Fruit fly (Drosophila melanogaster): ENCODE results near the gene Sf3a1.
A peak's percentile ranks its signal among the peaks of the same experiment; 100 is the strongest.

The Sf3a1 gene

dm6 chr3R:16991781-16992180 is 10.4 kb downstream of the Sf3a1 start, which contains the start of gene EMC2B (continued):
- TF ChIP-seq dmrt99B (tag; optimal IDR thresholded peaks at IDR 0.05), result peak; percentile 38
- TF ChIP-seq ems (GFP tag; optimal IDR thresholded peaks at IDR 0.05), result no peak
- TF ChIP-seq Abd-B (GFP tag; optimal IDR thresholded peaks at IDR 0.05), result peak; percentile 62
- no peak for TF ChIP-seq Aef1 (GFP tag; IDR thresholded peaks at IDR 0.05)
- TF ChIP-seq dpn (GFP tag; optimal IDR thresholded peaks at IDR 0.05), result peak; percentile 46 to 62
- no peak for TF ChIP-seq CG8089 (GFP tag; optimal IDR thresholded peaks at IDR 0.05)
- TF ChIP-seq pan (optimal IDR thresholded peaks at IDR 0.05), result no peak
- TF ChIP-seq pan (GFP tag; optimal IDR thresholded peaks at IDR 0.05 in 1 of 2, IDR thresholded peaks at IDR 0.05 in 1 of 2), result no peak
- no peak for TF ChIP-seq H15 (GFP tag; IDR thresholded peaks at IDR 0.05)
- peak; percentile 35 for TF ChIP-seq Dip3 (GFP tag; optimal IDR thresholded peaks at IDR 0.05)
- TF ChIP-seq Sin3A (optimal IDR thresholded peaks at IDR 0.05), result no peak
- TF ChIP-seq CG7839 (tag; optimal IDR thresholded peaks at IDR 0.05), result peak; percentile 59
- peak; percentile 41 for TF ChIP-seq Nf-YC (tag; optimal IDR thresholded peaks at IDR 0.05)
- no peak for TF ChIP-seq Sry-β (GFP tag; optimal IDR thresholded peaks at IDR 0.05)
- peak; percentile 11 for TF ChIP-seq CG7786 (GFP tag; optimal IDR thresholded peaks at IDR 0.05)
- peak; percentile 37 for TF ChIP-seq CG12769 (tag; optimal IDR thresholded peaks at IDR 0.05)
- peak; percentile 30 for TF ChIP-seq CG8924 (tag; optimal IDR thresholded peaks at IDR 0.05)
- TF ChIP-seq CG17829 (tag; optimal IDR thresholded peaks at IDR 0.05), result peak; percentile 68
- peak; percentile 36 for TF ChIP-seq NfI (GFP tag; optimal IDR thresholded peaks at IDR 0.05)
- peak; percentile 16 for TF ChIP-seq mirr (GFP tag; optimal IDR thresholded peaks at IDR 0.05)
- TF ChIP-seq Spps (tag; optimal IDR thresholded peaks at IDR 0.05), result no peak
- no peak for TF ChIP-seq Hmx (GFP tag; optimal IDR thresholded peaks at IDR 0.05)
- TF ChIP-seq Chrac-16 (GFP tag; optimal IDR thresholded peaks at IDR 0.05), result peak; percentile 16
- TF ChIP-seq tap (tag; optimal IDR thresholded peaks at IDR 0.05), result no peak
- TF ChIP-seq Ets65A (GFP tag), result peak; percentile 94
- peak; percentile 81 for TF ChIP-seq D19A (tag; optimal IDR thresholded peaks at IDR 0.05)
- TF ChIP-seq Oaz (GFP tag; IDR thresholded peaks at IDR 0.05), result no peak
- peak; percentile 26 for TF ChIP-seq CG15514 (GFP tag; optimal IDR thresholded peaks at IDR 0.05)
- TF ChIP-seq CG6175 (GFP tag; IDR thresholded peaks at IDR 0.05), result no peak
- peak; percentile 39 for TF ChIP-seq Hr3 (GFP tag; optimal IDR thresholded peaks at IDR 0.05)
- no peak for TF ChIP-seq zf30C (GFP tag; optimal IDR thresholded peaks at IDR 0.05)
- no peak for TF ChIP-seq CG12104 (GFP tag; optimal IDR thresholded peaks at IDR 0.05)
- no peak for TF ChIP-seq danr (GFP tag; IDR thresholded peaks at IDR 0.05)
- peak; percentile 32 for TF ChIP-seq CG9437 (GFP tag; optimal IDR thresholded peaks at IDR 0.05)
- peak; percentile 31 for TF ChIP-seq BEAF-32 (GFP tag; optimal IDR thresholded peaks at IDR 0.05)
- TF ChIP-seq peb (GFP tag; IDR thresholded peaks at IDR 0.05), result no peak
- peak; percentile 86 for TF ChIP-seq sens (GFP tag)
- TF ChIP-seq vfl (GFP tag; optimal IDR thresholded peaks at IDR 0.05), result peak; percentile 49
- no peak for TF ChIP-seq luna (GFP tag; optimal IDR thresholded peaks at IDR 0.05)
- peak; percentile 13 for TF ChIP-seq tx (GFP tag; optimal IDR thresholded peaks at IDR 0.05)
- peak; percentile 34 to 39 for TF ChIP-seq chif (GFP tag; optimal IDR thresholded peaks at IDR 0.05)
- TF ChIP-seq CG16779 (GFP tag; IDR thresholded peaks at IDR 0.05), result no peak
- no peak for TF ChIP-seq seq (GFP tag; IDR thresholded peaks at IDR 0.05)
- TF ChIP-seq CG12659 (GFP tag; optimal IDR thresholded peaks at IDR 0.05), result peak; percentile 65
- no peak for TF ChIP-seq CG18599 (GFP tag; optimal IDR thresholded peaks at IDR 0.05)
- TF ChIP-seq CG14860 (GFP tag; IDR thresholded peaks at IDR 0.05; ENCODE audit: partially characterized antibody), result no peak
- TF ChIP-seq CG10274 (GFP tag; optimal IDR thresholded peaks at IDR 0.05), result no peak
- TF ChIP-seq Meics (GFP tag; optimal IDR thresholded peaks at IDR 0.05), result peak; percentile 23
- TF ChIP-seq lola (GFP tag; optimal IDR thresholded peaks at IDR 0.05), result peak in 1 of 3 experiments; percentile 16
- TF ChIP-seq CG30403 (GFP tag; optimal IDR thresholded peaks at IDR 0.05), result peak; percentile 58
- peak; percentile 27 for TF ChIP-seq CG8290 (GFP tag; optimal IDR thresholded peaks at IDR 0.05)
- TF ChIP-seq CG8290 (tag; optimal IDR thresholded peaks at IDR 0.05), result peak in 1 of 2 experiments; percentile 67
